Worm (Caenorhabditis elegans) whole organism, early embryonic: ENCODE data around the gene spin-1.

Experiments
- B0310.2 ChIP-seq: sonication (generic microtip); optimal IDR thresholded peaks from 2 replicates; lab custom pipeline; 2016; ENCODE audit warnings: mild to moderate bottlenecking, missing genetic modification characterization, missing compliant biosample characterization
- F13C5.2 ChIP-seq: sonication (generic microtip); optimal IDR thresholded peaks from 2 replicates; lab custom pipeline; 2017; ENCODE audit warnings: mild to moderate bottlenecking, missing genetic modification characterization, inconsistent platforms, missing compliant biosample characterization
- ama-1 ChIP-seq: fragments of 150-350 bp; optimal IDR thresholded peaks from 2 replicates; lab custom pipeline; 2014
- hmg-4 ChIP-seq: fragments of 200-800 bp; sonication (Bioruptor generic); optimal IDR thresholded peaks from 2 replicates; lab custom pipeline; 2018; ENCODE audit warnings: mild to moderate bottlenecking, missing genetic modification characterization, missing compliant biosample characterization

ce11 chrV:12159975-12160374, 45.2 kb downstream of the spin-1 start:
- TF ChIP-seq ama-1 (no peak), hmg-4 (no peak), B0310.2 (tag; lab: Kevin White, UChicago) (no peak), F13C5.2 (tag; lab: Kevin White, UChicago) (no peak)
